Fruit fly (Drosophila melanogaster) whole organism, pupa: ENCODE results near the gene cindr.

Experiments used
- CG10348 ChIP-seq: fragments of 200-800 bp; sonication (Bioruptor generic); IDR thresholded peaks from 2 replicates; pipeline ENCODE4 v1.3.6; 2022; ENCODE audit warnings: missing biosample characterization, missing genetic modification characterization
- CG12605 ChIP-seq: fragments of 200-800 bp; sonication (Bioruptor generic); IDR thresholded peaks from 2 replicates; pipeline ENCODE4 v1.3.6; 2022; ENCODE audit warnings: missing biosample characterization, missing genetic modification characterization
- CG13204 ChIP-seq: fragments of 200-800 bp; sonication (Bioruptor generic); optimal IDR thresholded peaks from 2 replicates; lab custom pipeline; 2018; ENCODE audit warnings: missing biosample characterization, mild to moderate bottlenecking, missing genetic modification characterization, moderate library complexity
- CG32121 ChIP-seq: fragments of 200-800 bp; sonication (Bioruptor generic); IDR thresholded peaks from 2 replicates; pipeline ENCODE4 v1.3.6; 2022; ENCODE audit warnings: missing biosample characterization, missing genetic modification characterization
- CG8301 ChIP-seq: fragments of 200-800 bp; sonication (Bioruptor generic); optimal IDR thresholded peaks from 2 replicates; lab custom pipeline; 2018; ENCODE audit warnings: missing biosample characterization, mild to moderate bottlenecking, missing genetic modification characterization
- CG9948 ChIP-seq: fragments of 200-800 bp; sonication (Bioruptor generic); optimal IDR thresholded peaks from 2 replicates; lab custom pipeline; 2018; ENCODE audit warnings: missing biosample characterization, mild to moderate bottlenecking, missing genetic modification characterization, moderate library complexity
- D1 ChIP-seq: fragments of 200-800 bp; sonication (Bioruptor generic); optimal IDR thresholded peaks from 2 replicates; lab custom pipeline; 2018; ENCODE audit warnings: missing biosample characterization, mild to moderate bottlenecking, missing genetic modification characterization, moderate library complexity
- EcR ChIP-seq: fragments of 200-800 bp; sonication (Bioruptor generic); optimal IDR thresholded peaks from 3 replicates; lab custom pipeline; 2019; ENCODE audit warnings: missing biosample characterization, missing genetic modification characterization, mild to moderate bottlenecking, moderate library complexity, missing genetic modification reagents
- Pif1A ChIP-seq: fragments of 200-800 bp; sonication (Bioruptor generic); optimal IDR thresholded peaks from 3 replicates; lab custom pipeline; 2016; ENCODE audit warnings: missing biosample characterization, missing genetic modification characterization
- Pif1B ChIP-seq: fragments of 200-800 bp; sonication (Bioruptor generic); optimal IDR thresholded peaks from 3 replicates; lab custom pipeline; 2016; ENCODE audit warnings: missing biosample characterization, missing genetic modification characterization
- fd96Ca ChIP-seq: fragments of 200-800 bp; sonication (Bioruptor generic); IDR thresholded peaks from 3 replicates; pipeline ENCODE4 v1.3.6; 2022; ENCODE audit warnings: missing biosample characterization, missing genetic modification characterization
- gl ChIP-seq: fragments of 200-800 bp; sonication (Bioruptor generic); optimal IDR thresholded peaks from 2 replicates; lab custom pipeline; 2018; ENCODE audit warnings: missing biosample characterization, mild to moderate bottlenecking, missing genetic modification characterization

DNA sequence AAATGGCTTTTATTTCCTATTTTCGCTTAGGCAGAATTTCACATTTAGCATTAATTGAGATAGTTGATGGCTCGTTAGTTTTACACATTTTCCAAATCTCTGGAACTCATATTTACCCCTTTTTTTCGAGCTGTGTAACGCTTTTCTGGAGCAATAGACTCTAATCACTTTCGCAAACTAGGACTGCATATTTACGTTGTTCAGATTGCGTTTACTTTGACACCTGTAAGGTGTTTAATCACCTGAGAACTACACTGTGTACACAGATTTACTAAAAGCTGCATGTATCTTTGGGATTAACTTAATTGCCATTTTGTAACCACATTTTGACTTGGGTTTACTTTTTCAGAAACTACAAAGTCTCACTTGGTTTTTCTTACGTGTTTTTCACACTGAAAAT, 5.6 kb upstream of the cindr start:
- TF ChIP-seq CG12605 (peak; percentile 20; the same call in 1 of the 2 replicates), CG10348 (GFP tag; lab: Robert Waterston, UW) (no peak), Pif1A (GFP tag; lab: Kevin White, UChicago) (no peak), CG8301 (tag; lab: Kevin White, UChicago) (no peak), CG9948 (tag; lab: Kevin White, UChicago) (no peak), CG13204 (GFP tag; lab: Kevin White, UChicago) (no peak), gl (tag; lab: Kevin White, UChicago) (no peak), Pif1B (GFP tag; lab: Kevin White, UChicago) (no peak), EcR (GFP tag; lab: Kevin White, UChicago) (no peak), fd96Ca (GFP tag; lab: Robert Waterston, UW) (no peak), CG32121 (GFP tag; lab: Robert Waterston, UW) (no peak), D1 (no peak)
